Worm (Caenorhabditis elegans): Measurements from ENCODE around the gene pho-1.

Gene pho-1

ce11 chrII:5211970-5212369, 23.7 kb downstream of the pho-1 start, which contains the start of gene C34F11.2:
TSS of gene C34F11.2 (plus strand) at chrII:5212270.
- TF ChIP-seq ceh-36 (tag; optimal IDR thresholded peaks at IDR 0.05) (no peak), ama-1 (optimal IDR thresholded peaks at IDR 0.05) (no peak), B0310.2 (tag; optimal IDR thresholded peaks at IDR 0.05) (no peak), ceh-13 (GFP tag; optimal IDR thresholded peaks at IDR 0.05) (no peak), tra-4 (tag; optimal IDR thresholded peaks at IDR 0.05) (no peak), aly-1 (tag; optimal IDR thresholded peaks at IDR 0.05) (no peak), hnd-1 (tag; optimal IDR thresholded peaks at IDR 0.05) (no peak), sea-1 (GFP tag; conservative IDR thresholded peaks at IDR 0.05) (no peak), F13C5.2 (tag; optimal IDR thresholded peaks at IDR 0.05) (no peak), tbx-11 (GFP tag; IDR thresholded peaks at IDR 0.05) (no peak), pes-1 (GFP tag; IDR thresholded peaks at IDR 0.05) (no peak), hmbx-1 (tag; optimal IDR thresholded peaks at IDR 0.05) (no peak)

DNA sequence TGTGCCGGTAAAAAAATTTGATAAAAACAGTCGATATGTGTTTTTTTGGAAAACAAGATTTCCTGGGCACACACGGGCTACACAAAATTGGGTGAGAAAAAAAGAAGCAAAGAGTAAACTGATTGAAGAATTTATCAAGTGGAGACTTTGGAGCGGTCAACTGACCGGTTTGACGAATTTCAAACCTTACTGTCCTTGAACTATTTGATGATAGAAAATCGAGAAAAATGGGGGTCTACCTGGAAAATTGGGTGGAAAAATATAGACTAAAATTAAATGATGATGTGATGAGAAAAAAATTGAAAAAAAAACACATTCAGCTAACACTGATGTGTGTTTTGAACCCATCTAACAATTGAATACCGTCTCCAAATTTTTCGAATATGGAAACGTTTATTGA, 24.8 kb downstream of the pho-1 start, which contains the start of gene C34F11.8:
C34F11.8 (minus strand) TSS at position 135 of the 400 bp plus-strand sequence.
- TF ChIP-seq scrt-1 (GFP tag; IDR thresholded peaks at IDR 0.05), result no peak

- no peak for TF ChIP-seq hmg-4 (GFP tag; optimal IDR thresholded peaks at IDR 0.05)
- no peak for TF ChIP-seq pes-1 (GFP tag; IDR thresholded peaks at IDR 0.05)
- no peak for TF ChIP-seq ceh-13 (GFP tag; optimal IDR thresholded peaks at IDR 0.05)
- TF ChIP-seq F13C5.2 (tag; optimal IDR thresholded peaks at IDR 0.05), result no peak
- no peak for TF ChIP-seq tbx-37 (GFP tag; conservative IDR thresholded peaks at IDR 0.05)
- TF ChIP-seq ets-7 (tag; optimal IDR thresholded peaks at IDR 0.05), result no peak
- TF ChIP-seq ceh-36 (tag; optimal IDR thresholded peaks at IDR 0.05), result no peak
- TF ChIP-seq ama-1 (optimal IDR thresholded peaks at IDR 0.05), result no peak
- no peak for TF ChIP-seq hnd-1 (tag; optimal IDR thresholded peaks at IDR 0.05)
- TF ChIP-seq tbx-11 (GFP tag; IDR thresholded peaks at IDR 0.05), result no peak
- no peak for TF ChIP-seq aly-1 (tag; optimal IDR thresholded peaks at IDR 0.05)
- TF ChIP-seq flt-1 (GFP tag; IDR thresholded peaks at IDR 0.05), result no peak
- no peak for TF ChIP-seq hmbx-1 (tag; optimal IDR thresholded peaks at IDR 0.05)
Measured at ce11 chrII:5209122-5209521, 26.5 kb downstream of the pho-1 start.

- TF ChIP-seq pes-1 (GFP tag; IDR thresholded peaks at IDR 0.05) (no peak), B0310.2 (tag; optimal IDR thresholded peaks at IDR 0.05) (no peak), scrt-1 (GFP tag; IDR thresholded peaks at IDR 0.05) (no peak), hmbx-1 (tag; optimal IDR thresholded peaks at IDR 0.05) (no peak), sea-1 (GFP tag; conservative IDR thresholded peaks at IDR 0.05) (no peak), F13C5.2 (tag; optimal IDR thresholded peaks at IDR 0.05) (no peak), tbx-37 (GFP tag; conservative IDR thresholded peaks at IDR 0.05) (no peak), ceh-13 (GFP tag; optimal IDR thresholded peaks at IDR 0.05) (no peak), ama-1 (optimal IDR thresholded peaks at IDR 0.05) (no peak), tbx-11 (GFP tag; IDR thresholded peaks at IDR 0.05) (no peak), hnd-1 (tag; optimal IDR thresholded peaks at IDR 0.05) (no peak), ceh-36 (tag; optimal IDR thresholded peaks at IDR 0.05) (no peak), hmg-4 (GFP tag; optimal IDR thresholded peaks at IDR 0.05) (no peak)
Measured at ce11 chrII:5205286-5205685, 30.4 kb downstream of the pho-1 start.

DNA sequence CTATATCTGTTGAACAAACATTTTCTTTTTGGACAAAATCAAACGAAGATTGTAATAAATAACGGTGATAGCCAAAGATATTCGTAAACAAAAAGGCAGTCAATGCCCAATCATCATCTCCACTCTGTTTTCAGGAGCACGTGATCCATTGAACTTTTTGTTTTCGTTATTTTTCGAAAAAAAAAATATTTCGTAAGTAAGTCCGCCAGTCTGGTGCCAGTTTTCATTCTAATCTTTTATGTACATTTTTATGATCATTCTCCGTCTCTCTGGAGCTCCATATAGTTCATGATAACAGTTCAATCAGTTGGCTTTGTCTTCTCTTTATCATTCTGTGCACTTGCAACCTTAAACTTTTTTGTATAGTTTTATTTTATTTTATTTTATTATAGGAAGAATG, 32.7 kb downstream of the pho-1 start, which contains the start of gene ampd-1:
ampd-1 (plus strand) TSS at position 393 of the 400 bp plus-strand sequence.
- TF ChIP-seq flt-1 (GFP tag; IDR thresholded peaks at IDR 0.05) (no peak), tbx-11 (GFP tag; IDR thresholded peaks at IDR 0.05) (no peak), ceh-13 (GFP tag; optimal IDR thresholded peaks at IDR 0.05) (no peak), tbx-37 (GFP tag; conservative IDR thresholded peaks at IDR 0.05) (no peak), ets-7 (tag; optimal IDR thresholded peaks at IDR 0.05) (no peak), aly-1 (tag; optimal IDR thresholded peaks at IDR 0.05) (no peak), hmbx-1 (tag; optimal IDR thresholded peaks at IDR 0.05) (no peak), B0310.2 (tag; optimal IDR thresholded peaks at IDR 0.05) (no peak), hnd-1 (tag; optimal IDR thresholded peaks at IDR 0.05) (no peak), hmg-4 (GFP tag; optimal IDR thresholded peaks at IDR 0.05) (no peak)

DNA sequence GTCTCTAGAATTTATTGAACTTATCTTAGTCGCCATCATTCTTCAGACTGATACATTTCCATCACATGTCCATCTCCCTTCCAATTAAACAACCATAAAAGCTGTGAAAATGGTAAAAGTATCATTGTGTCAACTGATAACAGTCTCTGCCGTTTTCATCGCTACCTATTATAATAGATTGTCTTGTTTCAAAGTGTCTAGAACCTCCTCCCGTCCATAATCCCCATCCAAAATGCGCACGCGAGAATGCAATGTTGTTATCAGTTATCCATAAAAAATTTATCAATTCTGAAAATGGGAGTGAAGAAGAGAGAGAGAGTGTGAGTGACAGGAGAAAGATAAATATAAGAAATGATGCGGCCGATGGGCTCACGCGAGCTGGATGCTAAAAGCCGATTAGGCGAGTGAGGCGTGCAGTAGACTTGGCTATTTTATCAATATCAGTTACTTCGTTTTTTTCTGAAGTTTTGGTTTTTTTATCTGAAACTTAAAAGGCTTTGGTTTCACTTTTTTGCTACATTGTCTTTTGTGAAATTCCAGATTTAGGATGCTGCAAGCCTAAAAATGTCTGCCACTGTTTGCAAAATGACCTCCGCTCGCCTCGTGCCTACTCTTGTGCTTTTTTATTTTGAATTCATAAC, 33.6 kb downstream of the pho-1 start:
- TF ChIP-seq flt-1 (GFP tag; IDR thresholded peaks at IDR 0.05), result no peak
- no peak for TF ChIP-seq hmg-4 (GFP tag; optimal IDR thresholded peaks at IDR 0.05)
- no peak for TF ChIP-seq tbx-11 (GFP tag; IDR thresholded peaks at IDR 0.05)

- TF ChIP-seq pes-1 (GFP tag; IDR thresholded peaks at IDR 0.05) (no peak), B0310.2 (tag; optimal IDR thresholded peaks at IDR 0.05) (no peak), ama-1 (optimal IDR thresholded peaks at IDR 0.05) (no peak), tbx-37 (GFP tag; conservative IDR thresholded peaks at IDR 0.05) (no peak), F13C5.2 (tag; optimal IDR thresholded peaks at IDR 0.05) (no peak), hmbx-1 (tag; optimal IDR thresholded peaks at IDR 0.05) (no peak), ceh-36 (tag; optimal IDR thresholded peaks at IDR 0.05) (no peak), hmg-4 (GFP tag; optimal IDR thresholded peaks at IDR 0.05) (no peak), flt-1 (GFP tag; IDR thresholded peaks at IDR 0.05) (no peak), hnd-1 (tag; optimal IDR thresholded peaks at IDR 0.05) (no peak), ets-7 (tag; optimal IDR thresholded peaks at IDR 0.05) (no peak)
Measured at ce11 chrII:5200987-5201582, 34.6 kb downstream of the pho-1 start.

DNA sequence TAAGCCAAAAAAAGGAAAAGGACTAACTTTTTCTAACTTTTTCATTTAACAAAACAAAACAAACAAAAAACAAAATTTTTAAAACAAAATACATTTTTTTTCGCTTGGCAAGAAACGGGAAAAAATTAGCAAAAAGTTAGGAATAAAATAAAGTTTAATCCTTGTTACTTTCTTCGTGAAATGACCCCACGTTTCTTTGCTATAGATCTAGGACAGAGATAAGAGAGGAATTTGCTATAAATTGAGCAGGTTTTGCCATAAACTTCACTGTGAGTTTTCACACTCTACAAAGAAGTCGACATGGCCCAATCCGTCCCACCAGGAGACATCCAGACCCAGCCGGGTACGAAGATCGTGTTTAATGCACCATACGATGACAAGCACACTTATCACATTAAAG, 36.1 kb downstream of the pho-1 start, which contains the start of gene msp-50:
msp-50 (plus strand) TSS at position 301 of the 400 bp plus-strand sequence.
- TF ChIP-seq pes-1 (GFP tag; IDR thresholded peaks at IDR 0.05), result no peak
- TF ChIP-seq hnd-1 (tag; optimal IDR thresholded peaks at IDR 0.05), result no peak
- no peak for TF ChIP-seq hmg-4 (GFP tag; optimal IDR thresholded peaks at IDR 0.05)
- TF ChIP-seq tbx-11 (GFP tag; IDR thresholded peaks at IDR 0.05), result no peak
- no peak for TF ChIP-seq ama-1 (optimal IDR thresholded peaks at IDR 0.05)
- TF ChIP-seq scrt-1 (GFP tag; IDR thresholded peaks at IDR 0.05), result no peak
- no peak for TF ChIP-seq ets-7 (tag; optimal IDR thresholded peaks at IDR 0.05)
- no peak for TF ChIP-seq F13C5.2 (tag; optimal IDR thresholded peaks at IDR 0.05)
- TF ChIP-seq tra-4 (tag; optimal IDR thresholded peaks at IDR 0.05), result no peak
- no peak for TF ChIP-seq aly-1 (tag; optimal IDR thresholded peaks at IDR 0.05)
- no peak for TF ChIP-seq hmbx-1 (tag; optimal IDR thresholded peaks at IDR 0.05)
- no peak for TF ChIP-seq ceh-13 (GFP tag; optimal IDR thresholded peaks at IDR 0.05)
- TF ChIP-seq tbx-37 (GFP tag; conservative IDR thresholded peaks at IDR 0.05), result no peak
- TF ChIP-seq ceh-36 (tag; optimal IDR thresholded peaks at IDR 0.05), result no peak
- no peak for TF ChIP-seq sea-1 (GFP tag; conservative IDR thresholded peaks at IDR 0.05)
- no peak for TF ChIP-seq flt-1 (GFP tag; IDR thresholded peaks at IDR 0.05)
- no peak for TF ChIP-seq B0310.2 (tag; optimal IDR thresholded peaks at IDR 0.05)

Data from whole organism, early embryonic.